Worm (Caenorhabditis elegans): Measurements from ENCODE around the gene ZK856.11.

Gene ZK856.11

DNA sequence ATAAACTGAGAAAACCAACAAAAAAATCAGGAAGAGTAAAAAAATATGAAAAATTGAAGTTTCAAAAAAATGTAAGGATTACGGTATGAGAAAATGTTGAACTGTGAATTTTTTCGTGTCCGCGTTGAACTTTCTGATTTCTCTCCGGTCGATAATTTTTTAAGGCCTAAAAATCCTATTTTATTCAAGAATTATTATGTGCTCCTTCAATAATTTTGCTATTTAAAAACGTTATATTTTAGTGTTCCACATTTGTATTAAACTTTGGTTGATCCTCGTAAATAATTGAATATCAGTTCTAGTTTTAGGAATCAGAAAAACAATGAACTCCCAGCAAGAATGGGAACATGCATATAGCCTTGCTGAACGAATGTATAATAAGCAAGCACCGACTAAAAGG lies 7.9 kb upstream of the ZK856.11 start, which contains the start of gene hpo-40:
TSS of gene hpo-40 (plus strand) at position 301 of the 400 bp plus-strand sequence.
- TF ChIP-seq pag-3 (tag; optimal IDR thresholded peaks at IDR 0.05; ENCODE audit: borderline replicate concordance) (no peak), C38D4.7 (GFP tag; optimal IDR thresholded peaks at IDR 0.05) (no peak), ceh-22 (tag; optimal IDR thresholded peaks at IDR 0.05) (no peak), fkh-6 (tag; optimal IDR thresholded peaks at IDR 0.05) (no peak), odd-2 (tag; optimal IDR thresholded peaks at IDR 0.05) (no peak), fax-1 (tag; optimal IDR thresholded peaks at IDR 0.05) (no peak), eyg-1 (tag; optimal IDR thresholded peaks at IDR 0.05) (no peak), zip-5 (tag; optimal IDR thresholded peaks at IDR 0.05) (no peak), F13H6.1 (tag; optimal IDR thresholded peaks at IDR 0.05) (no peak), ttx-3 (tag; optimal IDR thresholded peaks at IDR 0.05) (no peak), che-1 (tag; optimal IDR thresholded peaks at IDR 0.05) (no peak), nhr-11 (tag; optimal IDR thresholded peaks at IDR 0.05) (no peak), K02D7.2 (tag; optimal IDR thresholded peaks at IDR 0.05) (no peak), ceh-2 (tag; optimal IDR thresholded peaks at IDR 0.05) (no peak), dve-1 (tag; optimal IDR thresholded peaks at IDR 0.05) (no peak), ceh-34 (tag; optimal IDR thresholded peaks at IDR 0.05) (no peak), dmd-4 (tag; optimal IDR thresholded peaks at IDR 0.05; ENCODE audit: borderline replicate concordance) (no peak), Y22D7AL.16 (tag; optimal IDR thresholded peaks at IDR 0.05) (no peak), lin-11 (tag; optimal IDR thresholded peaks at IDR 0.05) (no peak)

ce11 chrV:10212027-10212426 lies 7.3 kb upstream of the ZK856.11 start, which contains the start of gene zhit-3:
TSS of gene zhit-3 (minus strand) at chrV:10212127.
- no peak for TF ChIP-seq ttx-3 (tag; optimal IDR thresholded peaks at IDR 0.05)
- TF ChIP-seq ceh-9 (tag; optimal IDR thresholded peaks at IDR 0.05), result no peak
- TF ChIP-seq lim-6 (tag; optimal IDR thresholded peaks at IDR 0.05), result no peak
- no peak for TF ChIP-seq pqm-1 (tag; optimal IDR thresholded peaks at IDR 0.05)
- no peak for TF ChIP-seq K09A11.1 (tag; optimal IDR thresholded peaks at IDR 0.05; ENCODE audit: insufficient read depth)
- no peak for TF ChIP-seq ceh-24 (tag; optimal IDR thresholded peaks at IDR 0.05)

- TF ChIP-seq ztf-16 (tag; optimal IDR thresholded peaks at IDR 0.05), result no peak
- no peak for TF ChIP-seq lin-11 (tag; optimal IDR thresholded peaks at IDR 0.05)
- TF ChIP-seq unc-3 (GFP tag; conservative IDR thresholded peaks at IDR 0.05), result no peak
- no peak for TF ChIP-seq unc-3 (tag; optimal IDR thresholded peaks at IDR 0.05)
- TF ChIP-seq Y22D7AL.16 (tag; optimal IDR thresholded peaks at IDR 0.05), result no peak
These were observed 5.5 kb upstream of the ZK856.11 start, which contains the start of gene tftc-3 for ce11 chrV:10210244-10210643. TSS of gene tftc-3 (minus strand) at chrV:10210344.

DNA sequence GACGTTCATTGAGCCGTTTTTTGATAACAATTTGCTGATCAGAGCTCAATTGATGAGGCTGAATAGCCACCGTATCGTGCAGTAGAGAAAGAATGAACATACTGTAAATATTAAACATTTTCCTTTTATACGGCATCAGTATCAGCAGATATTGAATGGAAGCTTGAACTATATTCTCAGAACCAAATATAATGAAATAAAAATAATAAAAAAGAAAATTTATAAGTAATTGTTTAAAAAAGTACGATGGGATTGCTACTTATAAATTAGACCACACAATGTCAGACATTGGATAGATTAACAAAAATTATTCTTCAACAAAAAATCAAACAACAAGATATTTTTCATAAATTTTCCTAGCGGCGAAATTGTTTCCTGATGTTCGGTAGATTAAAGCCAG lies 1.8 kb upstream of the ZK856.11 start, which contains the start of gene rpc-25:
TSS of gene rpc-25 (minus strand) at position 101 of the 400 bp plus-strand sequence.
- TF ChIP-seq elt-2 (tag; optimal IDR thresholded peaks at IDR 0.05) (no peak), pax-1 (tag; optimal IDR thresholded peaks at IDR 0.05) (no peak), nhr-232 (tag; optimal IDR thresholded peaks at IDR 0.05) (no peak), lin-11 (tag; optimal IDR thresholded peaks at IDR 0.05) (no peak), nfya-1 (tag; optimal IDR thresholded peaks at IDR 0.05) (no peak), ceh-6 (GFP tag; optimal IDR thresholded peaks at IDR 0.05) (no peak), dve-1 (tag; optimal IDR thresholded peaks at IDR 0.05) (no peak), sox-4 (tag; optimal IDR thresholded peaks at IDR 0.05) (no peak), ceh-48 (tag; optimal IDR thresholded peaks at IDR 0.05) (no peak), pag-3 (tag; optimal IDR thresholded peaks at IDR 0.05; ENCODE audit: borderline replicate concordance) (no peak), T23F11.4 (GFP tag; optimal IDR thresholded peaks at IDR 0.05) (no peak), fkh-6 (tag; optimal IDR thresholded peaks at IDR 0.05) (no peak), pqm-1 (tag; optimal IDR thresholded peaks at IDR 0.05) (no peak), dmd-4 (tag; optimal IDR thresholded peaks at IDR 0.05; ENCODE audit: borderline replicate concordance) (no peak), ref-2 (tag; optimal IDR thresholded peaks at IDR 0.05) (no peak)
